Worm (Caenorhabditis elegans) whole organism, early embryonic: ENCODE data around the gene ZK688.10.

Source experiments
- B0310.2 ChIP-seq: sonication (generic microtip); optimal IDR thresholded peaks from 2 replicates; lab custom pipeline; 2016; ENCODE audit warnings: mild to moderate bottlenecking, missing genetic modification characterization, missing compliant biosample characterization
- F13C5.2 ChIP-seq: sonication (generic microtip); optimal IDR thresholded peaks from 2 replicates; lab custom pipeline; 2017; ENCODE audit warnings: mild to moderate bottlenecking, missing genetic modification characterization, inconsistent platforms, missing compliant biosample characterization
- aly-1 ChIP-seq: sonication (generic microtip); optimal IDR thresholded peaks from 2 replicates; lab custom pipeline; 2016; ENCODE audit warnings: missing genetic modification characterization, missing compliant biosample characterization
- ama-1 ChIP-seq: fragments of 150-350 bp; optimal IDR thresholded peaks from 2 replicates; lab custom pipeline; 2014
- ceh-13 ChIP-seq: fragments of 200-800 bp; sonication (Bioruptor generic); optimal IDR thresholded peaks from 2 replicates; lab custom pipeline; 2018; ENCODE audit warnings: mild to moderate bottlenecking, missing genetic modification characterization, missing compliant biosample characterization
- ceh-36 ChIP-seq: sonication (generic microtip); optimal IDR thresholded peaks from 2 replicates; lab custom pipeline; 2016; ENCODE audit warnings: missing genetic modification characterization, inconsistent platforms, missing compliant biosample characterization
- ets-7 ChIP-seq: sonication (generic microtip); optimal IDR thresholded peaks from 2 replicates; lab custom pipeline; 2016; ENCODE audit warnings: missing genotype, missing genetic modification characterization, missing compliant biosample characterization
- flt-1 ChIP-seq: fragments of 200-800 bp; sonication (Bioruptor generic); IDR thresholded peaks from 2 replicates; pipeline ENCODE4 v1.3.6; 2022; ENCODE audit warnings: missing genetic modification characterization, missing compliant biosample characterization
- hmbx-1 ChIP-seq: sonication (generic microtip); optimal IDR thresholded peaks from 2 replicates; lab custom pipeline; 2016; ENCODE audit warnings: mild to moderate bottlenecking, missing genetic modification characterization, missing compliant biosample characterization
- hmg-4 ChIP-seq: fragments of 200-800 bp; sonication (Bioruptor generic); optimal IDR thresholded peaks from 2 replicates; lab custom pipeline; 2018; ENCODE audit warnings: mild to moderate bottlenecking, missing genetic modification characterization, missing compliant biosample characterization
- hnd-1 ChIP-seq: sonication (generic microtip); optimal IDR thresholded peaks from 2 replicates; lab custom pipeline; 2016; ENCODE audit warnings: missing genetic modification characterization, missing compliant biosample characterization
- pes-1 ChIP-seq: fragments of 200-800 bp; sonication (Bioruptor generic); IDR thresholded peaks from 2 replicates; pipeline ENCODE4 v1.3.6; 2022; ENCODE audit warnings: missing genetic modification reagents, missing genetic modification characterization, missing compliant biosample characterization
- scrt-1 ChIP-seq: fragments of 200-800 bp; sonication (Bioruptor generic); IDR thresholded peaks from 2 replicates; pipeline ENCODE4 v1.3.6; 2022; ENCODE audit warnings: missing genetic modification characterization, missing compliant biosample characterization
- sea-1 ChIP-seq: fragments of 200-800 bp; sonication (Bioruptor generic); conservative IDR thresholded peaks from 2 replicates; pipeline ENCODE4 v1.3.6; 2022; ENCODE audit warnings: missing genetic modification characterization, missing compliant biosample characterization
- tbx-11 ChIP-seq: fragments of 200-800 bp; sonication (Bioruptor generic); IDR thresholded peaks from 2 replicates; pipeline ENCODE4 v1.3.6; 2022; ENCODE audit warnings: missing genetic modification characterization, missing compliant biosample characterization
- tbx-37 ChIP-seq: fragments of 200-800 bp; sonication (Bioruptor generic); conservative IDR thresholded peaks from 2 replicates; pipeline ENCODE4 v1.3.6; 2022; ENCODE audit warnings: missing genetic modification reagents, missing genetic modification characterization, missing compliant biosample characterization
- tra-4 ChIP-seq: sonication (generic microtip); optimal IDR thresholded peaks from 2 replicates; lab custom pipeline; 2017; ENCODE audit warnings: missing genetic modification characterization, missing compliant biosample characterization

The ZK688.10 gene

DNA sequence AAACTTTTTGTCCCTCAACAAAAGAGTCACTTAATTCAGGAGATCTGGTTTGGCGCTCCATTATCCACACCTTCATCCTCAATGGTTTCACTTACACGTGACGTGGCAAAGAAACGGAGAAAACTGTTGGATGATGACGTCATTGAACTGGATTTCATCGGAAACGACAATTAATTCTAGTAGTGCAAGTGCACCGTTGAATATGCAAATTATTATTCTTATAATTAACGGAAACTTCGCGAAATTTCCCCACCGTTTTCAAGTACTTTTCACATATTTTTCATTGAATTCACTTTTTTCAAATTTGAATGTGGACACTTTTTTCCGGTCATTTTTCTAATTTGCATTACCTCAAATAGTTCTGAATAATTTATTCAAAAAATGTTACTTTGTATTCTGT is 12.4 kb upstream of the ZK688.10 start, which contains the start of gene ZK688.1:
Gene ZK688.1, plus strand, starts transcription at position 301 of the 400 bp plus-strand sequence.
- no peak for TF ChIP-seq ama-1 (lab: Kevin White, UChicago)
- no peak for TF ChIP-seq hmbx-1 (tag; lab: Kevin White, UChicago)
- no peak for TF ChIP-seq aly-1 (tag; lab: Kevin White, UChicago)
- TF ChIP-seq pes-1 (GFP tag; lab: Robert Waterston, UW), result no peak
- TF ChIP-seq tbx-37 (GFP tag; lab: Robert Waterston, UW), result no peak
- TF ChIP-seq ceh-36 (tag; lab: Kevin White, UChicago), result no peak
- no peak for TF ChIP-seq B0310.2 (tag; lab: Kevin White, UChicago)
- no peak for TF ChIP-seq scrt-1
- no peak for TF ChIP-seq hmg-4
- TF ChIP-seq F13C5.2, result no peak
- no peak for TF ChIP-seq hnd-1 (tag; lab: Kevin White, UChicago)
- no peak for TF ChIP-seq tbx-11 (GFP tag; lab: Robert Waterston, UW)
- no peak for TF ChIP-seq tra-4 (tag; lab: Kevin White, UChicago)
- TF ChIP-seq ceh-13, result no peak
- no peak for TF ChIP-seq flt-1 (GFP tag; lab: Robert Waterston, UW)
- no peak for TF ChIP-seq ets-7 (tag; lab: Kevin White, UChicago)
- no peak for TF ChIP-seq sea-1 (GFP tag; lab: Robert Waterston, UW)

DNA sequence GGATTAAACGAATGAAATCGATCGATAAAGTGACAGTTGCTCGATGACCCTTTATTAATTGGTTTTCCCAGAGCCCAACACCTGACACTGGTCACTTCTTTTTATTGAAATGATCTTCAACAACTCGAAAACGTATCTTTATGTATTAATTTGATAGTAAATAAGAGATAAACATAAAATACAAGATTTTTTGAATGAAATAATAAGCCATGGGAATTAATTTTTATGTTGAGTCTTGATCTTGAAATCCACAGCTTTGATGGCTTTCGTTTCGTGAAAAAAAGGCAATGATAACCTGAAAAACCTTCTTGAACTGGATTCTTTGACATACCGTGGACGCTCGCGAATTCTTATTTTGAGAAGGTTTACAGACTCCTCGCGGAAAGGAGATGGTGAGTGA is 10.7 kb upstream of the ZK688.10 start, which contains the start of gene pcp-5:
Gene pcp-5, minus strand, starts transcription at position 101 of the 400 bp plus-strand sequence.
- TF ChIP-seq F13C5.2, result no peak
- TF ChIP-seq pes-1 (GFP tag; lab: Robert Waterston, UW), result no peak

DNA sequence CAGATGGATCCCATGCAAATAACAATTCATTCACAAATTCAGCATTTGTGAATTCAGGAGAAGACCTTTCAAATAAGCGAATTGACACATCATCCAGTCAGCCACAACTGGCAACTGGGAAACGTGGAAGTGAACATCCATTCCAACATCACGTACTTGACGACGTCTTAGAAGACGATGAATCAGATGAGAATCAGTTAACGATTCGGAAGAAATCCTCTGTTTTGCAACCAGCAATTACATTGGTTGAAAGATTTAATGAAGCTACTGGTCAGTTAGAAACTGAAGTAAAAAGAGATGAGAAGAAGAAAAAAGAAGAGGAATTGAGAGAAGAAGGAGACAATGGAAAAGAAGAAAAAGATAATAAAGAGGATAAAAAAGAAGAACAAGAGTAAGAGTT is 6.6 kb upstream of the ZK688.10 start:
- TF ChIP-seq ama-1 (lab: Kevin White, UChicago) (no peak), sea-1 (GFP tag; lab: Robert Waterston, UW) (no peak), F13C5.2 (no peak), aly-1 (tag; lab: Kevin White, UChicago) (no peak), hmg-4 (no peak), flt-1 (GFP tag; lab: Robert Waterston, UW) (no peak), ets-7 (tag; lab: Kevin White, UChicago) (no peak), tra-4 (tag; lab: Kevin White, UChicago) (no peak), ceh-13 (no peak), B0310.2 (tag; lab: Kevin White, UChicago) (no peak), ceh-36 (tag; lab: Kevin White, UChicago) (no peak), hmbx-1 (tag; lab: Kevin White, UChicago) (no peak), tbx-11 (GFP tag; lab: Robert Waterston, UW) (no peak), pes-1 (GFP tag; lab: Robert Waterston, UW) (no peak)

DNA sequence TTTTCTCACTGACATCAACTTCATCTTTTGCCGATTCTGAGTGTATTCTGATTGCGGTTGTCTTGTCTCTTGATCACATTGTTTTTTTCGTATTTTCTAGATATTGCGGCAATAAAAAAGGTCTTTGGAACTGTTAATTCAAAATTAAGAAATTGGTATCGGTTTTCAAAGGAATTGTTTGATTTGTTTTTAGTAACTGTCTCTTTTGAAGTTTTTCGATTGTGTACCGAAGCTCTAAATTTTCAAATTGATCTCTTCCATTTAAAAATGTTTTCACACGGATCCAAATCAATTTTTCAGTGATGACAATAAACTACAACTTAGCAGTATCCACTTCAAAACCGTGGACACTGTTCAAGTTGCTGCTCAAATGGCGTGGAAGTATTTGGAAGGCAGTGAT is 3.9 kb upstream of the ZK688.10 start, which contains the start of gene best-24:
Gene best-24, plus strand, starts transcription at position 301 of the 400 bp plus-strand sequence.
- TF ChIP-seq sea-1 (GFP tag; lab: Robert Waterston, UW) (no peak), hnd-1 (tag; lab: Kevin White, UChicago) (no peak), aly-1 (tag; lab: Kevin White, UChicago) (no peak), hmg-4 (no peak), tbx-11 (GFP tag; lab: Robert Waterston, UW) (no peak), ama-1 (lab: Kevin White, UChicago) (no peak)

DNA sequence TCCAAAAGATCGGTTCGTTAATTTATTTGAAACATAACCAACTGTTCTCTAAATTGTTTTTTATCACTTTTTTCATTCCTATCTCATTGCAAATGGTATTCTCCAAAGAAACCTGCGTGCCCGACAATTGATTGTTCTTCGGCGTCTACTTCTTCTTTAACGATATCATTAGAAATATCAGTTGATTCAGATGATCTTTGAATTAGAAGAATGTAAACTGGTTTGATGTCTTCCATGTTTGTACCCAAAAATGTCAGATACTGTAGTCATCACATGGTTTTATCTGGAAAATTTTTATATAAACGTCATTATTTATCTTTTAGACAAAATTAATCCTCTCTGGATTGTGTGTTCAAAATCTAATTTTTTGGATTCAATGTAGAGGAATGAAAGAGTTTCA is 908 bp upstream of the ZK688.10 start:
- no peak for TF ChIP-seq tbx-37 (GFP tag; lab: Robert Waterston, UW)
- TF ChIP-seq flt-1 (GFP tag; lab: Robert Waterston, UW), result no peak
- TF ChIP-seq ceh-36 (tag; lab: Kevin White, UChicago), result no peak
- no peak for TF ChIP-seq hnd-1 (tag; lab: Kevin White, UChicago)
- TF ChIP-seq hmg-4, result no peak
- no peak for TF ChIP-seq scrt-1
- no peak for TF ChIP-seq ets-7 (tag; lab: Kevin White, UChicago)
- TF ChIP-seq tra-4 (tag; lab: Kevin White, UChicago), result no peak
- TF ChIP-seq hmbx-1 (tag; lab: Kevin White, UChicago), result no peak
- no peak for TF ChIP-seq tbx-11 (GFP tag; lab: Robert Waterston, UW)
- TF ChIP-seq sea-1 (GFP tag; lab: Robert Waterston, UW), result no peak
- no peak for TF ChIP-seq ama-1 (lab: Kevin White, UChicago)
- TF ChIP-seq B0310.2 (tag; lab: Kevin White, UChicago), result no peak
- no peak for TF ChIP-seq aly-1 (tag; lab: Kevin White, UChicago)
- no peak for TF ChIP-seq F13C5.2
- no peak for TF ChIP-seq ceh-13
- TF ChIP-seq pes-1 (GFP tag; lab: Robert Waterston, UW), result no peak

DNA sequence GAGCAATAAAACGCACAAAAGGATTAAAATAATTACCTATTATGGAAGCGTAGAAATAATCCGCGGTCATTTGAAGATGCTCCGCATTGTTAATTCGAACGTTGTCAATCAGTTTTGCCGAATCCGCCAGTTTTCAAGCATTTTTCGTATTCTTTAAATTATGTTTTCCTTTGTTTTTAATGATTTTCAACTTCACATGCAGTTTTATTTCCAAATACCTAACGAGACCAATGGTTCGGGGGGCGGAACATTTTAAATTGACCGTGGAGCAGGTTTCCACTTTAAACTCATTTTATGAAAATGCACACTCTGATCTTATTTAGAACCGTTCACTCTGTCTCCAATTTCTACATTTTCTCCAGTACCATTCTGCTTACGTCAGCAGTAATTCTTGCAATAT is 2.1 kb downstream of the ZK688.10 start, which contains the start of gene ZK688.4:
Gene ZK688.4, plus strand, starts transcription at position 301 of the 400 bp plus-strand sequence.
- TF ChIP-seq sea-1 (GFP tag; lab: Robert Waterston, UW) (no peak), flt-1 (GFP tag; lab: Robert Waterston, UW) (no peak), ets-7 (tag; lab: Kevin White, UChicago) (no peak), aly-1 (tag; lab: Kevin White, UChicago) (no peak), F13C5.2 (no peak), ceh-36 (tag; lab: Kevin White, UChicago) (no peak), ceh-13 (no peak), scrt-1 (no peak), tbx-11 (GFP tag; lab: Robert Waterston, UW) (no peak), tra-4 (tag; lab: Kevin White, UChicago) (no peak), ama-1 (lab: Kevin White, UChicago) (no peak), hmg-4 (no peak)

DNA sequence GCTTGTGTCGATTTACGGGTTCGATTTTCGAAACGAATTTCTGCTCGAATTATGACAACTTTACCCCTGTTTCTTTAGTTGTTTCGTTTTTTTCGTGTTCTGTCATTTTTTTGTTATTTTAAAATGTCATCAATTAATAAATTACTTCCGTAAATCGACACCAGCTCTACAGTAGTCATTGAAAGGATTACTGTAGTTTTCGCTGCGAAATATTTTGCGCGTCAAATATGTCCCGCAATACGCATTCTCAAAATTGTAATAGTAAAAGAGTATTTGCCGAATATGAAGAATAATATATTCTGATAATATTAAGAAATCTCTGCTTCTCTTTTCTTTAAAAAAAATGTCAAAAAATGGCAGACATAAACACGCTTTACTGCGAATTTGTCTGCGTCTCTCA is 3.6 kb downstream of the ZK688.10 start:
- no peak for TF ChIP-seq tra-4 (tag; lab: Kevin White, UChicago)
- no peak for TF ChIP-seq pes-1 (GFP tag; lab: Robert Waterston, UW)
- TF ChIP-seq ets-7 (tag; lab: Kevin White, UChicago), result no peak
- TF ChIP-seq hmbx-1 (tag; lab: Kevin White, UChicago), result no peak
- no peak for TF ChIP-seq flt-1 (GFP tag; lab: Robert Waterston, UW)
- TF ChIP-seq hmg-4, result no peak
- TF ChIP-seq hnd-1 (tag; lab: Kevin White, UChicago), result no peak
- no peak for TF ChIP-seq ceh-13
- no peak for TF ChIP-seq tbx-11 (GFP tag; lab: Robert Waterston, UW)
- no peak for TF ChIP-seq sea-1 (GFP tag; lab: Robert Waterston, UW)
- TF ChIP-seq ceh-36 (tag; lab: Kevin White, UChicago), result no peak
- TF ChIP-seq aly-1 (tag; lab: Kevin White, UChicago), result no peak
